Fruit fly (Drosophila melanogaster): Measurements from ENCODE around the gene CG6707.

Gene CG6707

DNA sequence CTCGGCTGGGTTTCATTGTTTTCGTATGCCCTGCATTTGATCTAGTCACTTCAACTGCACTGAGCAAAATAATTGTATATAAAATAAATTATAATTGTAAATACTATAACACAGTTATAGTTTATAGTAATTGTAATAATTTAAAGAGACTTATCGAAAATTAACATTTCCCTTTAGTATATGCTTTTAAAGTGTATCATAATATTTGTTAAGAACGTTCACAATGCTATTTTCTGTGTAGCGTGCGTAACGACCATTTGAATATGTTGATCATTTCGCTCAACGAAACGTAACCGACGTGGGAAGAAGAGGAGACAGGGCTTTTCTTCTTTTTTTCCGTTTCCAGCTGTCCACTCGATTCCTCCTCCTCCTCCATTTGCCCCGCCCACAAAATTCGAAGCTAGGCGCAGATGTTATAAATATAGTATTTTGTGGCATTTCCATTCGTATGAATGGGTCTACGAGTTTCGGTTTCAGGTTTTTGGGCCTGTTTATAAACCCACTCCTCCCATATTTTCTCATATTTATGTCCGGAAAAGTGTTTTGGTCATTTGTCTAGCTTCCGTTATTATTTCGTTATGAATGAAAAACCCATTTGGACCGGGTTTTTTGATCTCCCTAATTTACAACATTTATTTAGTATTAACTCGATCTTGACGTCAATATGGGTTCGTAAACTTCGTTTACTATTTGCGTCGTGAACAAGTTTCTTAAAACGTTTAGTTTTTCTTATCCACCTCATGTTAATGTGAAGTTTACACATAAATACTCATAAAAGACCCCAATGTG is 41.8 kb downstream of the CG6707 start (continued):
- TF ChIP-seq CG1602 (GFP tag; optimal IDR thresholded peaks at IDR 0.05) (peak; percentile 76), ssp (GFP tag; IDR thresholded peaks at IDR 0.05) (peak; percentile 74), CG9817 (tag; optimal IDR thresholded peaks at IDR 0.05) (peak; percentile 63), salm (tag; optimal IDR thresholded peaks at IDR 0.05) (peak; percentile 77), CG12155 (GFP tag; optimal IDR thresholded peaks at IDR 0.05) (peak; percentile 65), CG11093 (GFP tag; IDR thresholded peaks at IDR 0.05) (peak; percentile 75), emc (GFP tag; optimal IDR thresholded peaks at IDR 0.05) (no peak), schlank (tag; optimal IDR thresholded peaks at IDR 0.05) (no peak), pfk (GFP tag; optimal IDR thresholded peaks at IDR 0.05) (no peak), CG6683 (GFP tag; optimal IDR thresholded peaks at IDR 0.05) (peak; percentile 29), z (GFP tag; IDR thresholded peaks at IDR 0.05) (no peak), Sox102F (GFP tag; optimal IDR thresholded peaks at IDR 0.05) (peak; percentile 90), CG1603 (tag; optimal IDR thresholded peaks at IDR 0.05) (peak; percentile 42), sc (optimal IDR thresholded peaks at IDR 0.05) (no peak), sc (GFP tag; optimal IDR thresholded peaks at IDR 0.05) (peak; percentile 79), CG4854 (GFP tag; optimal IDR thresholded peaks at IDR 0.05) (no peak), oc (tag; optimal IDR thresholded peaks at IDR 0.05) (peak; percentile 83), mirr (GFP tag; optimal IDR thresholded peaks at IDR 0.05) (no peak), CG2120 (GFP tag; optimal IDR thresholded peaks at IDR 0.05) (peak; percentile 0), Sox100B (GFP tag; optimal IDR thresholded peaks at IDR 0.05) (peak; percentile 85), CG5245 (GFP tag; optimal IDR thresholded peaks at IDR 0.05) (peak; percentile 69), CG1233 (GFP tag; optimal IDR thresholded peaks at IDR 0.05) (peak; percentile 82), HLH3B (GFP tag; IDR thresholded peaks at IDR 0.05) (peak; percentile 85), CG17802 (tag; optimal IDR thresholded peaks at IDR 0.05) (no peak), CG8388 (GFP tag; optimal IDR thresholded peaks at IDR 0.05) (peak; percentile 92), CkIIα-i1 (GFP tag; IDR thresholded peaks at IDR 0.05) (no peak), MESR4 (GFP tag; optimal IDR thresholded peaks at IDR 0.05) (no peak), CG17568 (GFP tag; optimal IDR thresholded peaks at IDR 0.05) (peak; percentile 57), Mrtf (GFP tag; IDR thresholded peaks at IDR 0.05) (peak; percentile 72; the same call in 2 of the 3 replicates), CG1792 (GFP tag; optimal IDR thresholded peaks at IDR 0.05) (no peak), CG31388 (GFP tag; optimal IDR thresholded peaks at IDR 0.05) (peak; percentile 26), HmgD (GFP tag; optimal IDR thresholded peaks at IDR 0.05) (no peak), slbo (GFP tag; IDR thresholded peaks at IDR 0.05) (peak; percentile 69), Ada2b (GFP tag; IDR thresholded peaks at IDR 0.05) (peak; percentile 69), CG2199 (GFP tag; IDR thresholded peaks at IDR 0.05) (no peak; the same call in 2 of the 3 replicates), trem (tag; optimal IDR thresholded peaks at IDR 0.05) (peak; percentile 94), CG1832 (GFP tag; optimal IDR thresholded peaks at IDR 0.05) (no peak), Abd-B (GFP tag; optimal IDR thresholded peaks at IDR 0.05) (peak; percentile 78), nmo (GFP tag; optimal IDR thresholded peaks at IDR 0.05) (peak; percentile 93), tin (GFP tag; optimal IDR thresholded peaks at IDR 0.05) (peak; percentile 72), sug (tag; optimal IDR thresholded peaks at IDR 0.05) (no peak), danr (GFP tag; IDR thresholded peaks at IDR 0.05) (peak; percentile 80), CG11504 (tag; optimal IDR thresholded peaks at IDR 0.05) (peak; percentile 86), kah (GFP tag; optimal IDR thresholded peaks at IDR 0.05) (peak; percentile 14), nerfin-1 (tag; optimal IDR thresholded peaks at IDR 0.05) (peak; percentile 86), CoRest (tag; optimal IDR thresholded peaks at IDR 0.05) (peak; percentile 88), CG11560 (tag; IDR thresholded peaks at IDR 0.05) (no peak), CG7839 (tag; optimal IDR thresholded peaks at IDR 0.05) (peak; percentile 92), lola (GFP tag; optimal IDR thresholded peaks at IDR 0.05) (peak in 1 of 3 experiments; percentile 92)

Measured in whole organism, embryonic.